Worm (Caenorhabditis elegans) whole organism, L1 larva: Measurements from ENCODE around the gene bus-1.

Experiments
- ceh-82 ChIP-seq, 3 experiments: fragments of 150-350 bp in 1 of 3; sonication (generic microtip) in 2 of 3; optimal IDR thresholded peaks; 2 replicates each; lab custom pipeline; 2014 to 2017; ENCODE audit warnings: missing biosample characterization in 3 of 3, missing genetic modification characterization in 3 of 3
- elt-3 ChIP-seq, 6 experiments: fragments of 150-350 bp in 1 of 6; sonication (generic microtip); optimal IDR thresholded peaks; 2 replicates each; lab custom pipeline; 2017 to 2018; ENCODE audit warnings: missing biosample characterization in 6 of 6, missing genetic modification characterization in 6 of 6, inconsistent platforms in 1 of 6
- hlh-4 ChIP-seq: sonication (generic microtip); optimal IDR thresholded peaks from 2 replicates; lab custom pipeline; 2016; ENCODE audit warnings: mild to moderate bottlenecking, missing genetic modification characterization, missing compliant biosample characterization
- nhr-28 ChIP-seq: fragments of 150-350 bp; optimal IDR thresholded peaks from 2 replicates; lab custom pipeline; 2014; ENCODE audit warnings: missing biosample characterization, missing genetic modification characterization
- nhr-71 ChIP-seq: sonication (generic microtip); optimal IDR thresholded peaks from 2 replicates; lab custom pipeline; 2016; ENCODE audit warnings: mild to moderate bottlenecking, missing genetic modification characterization, moderate library complexity, missing compliant biosample characterization
- unc-30 ChIP-seq: sonication (generic microtip); optimal IDR thresholded peaks from 2 replicates; lab custom pipeline; 2017; ENCODE audit warnings: missing biosample characterization, missing genetic modification characterization
- unc-86 ChIP-seq: sonication (generic microtip); optimal IDR thresholded peaks from 2 replicates; lab custom pipeline; 2016; ENCODE audit warnings: missing genetic modification characterization, missing compliant biosample characterization

DNA sequence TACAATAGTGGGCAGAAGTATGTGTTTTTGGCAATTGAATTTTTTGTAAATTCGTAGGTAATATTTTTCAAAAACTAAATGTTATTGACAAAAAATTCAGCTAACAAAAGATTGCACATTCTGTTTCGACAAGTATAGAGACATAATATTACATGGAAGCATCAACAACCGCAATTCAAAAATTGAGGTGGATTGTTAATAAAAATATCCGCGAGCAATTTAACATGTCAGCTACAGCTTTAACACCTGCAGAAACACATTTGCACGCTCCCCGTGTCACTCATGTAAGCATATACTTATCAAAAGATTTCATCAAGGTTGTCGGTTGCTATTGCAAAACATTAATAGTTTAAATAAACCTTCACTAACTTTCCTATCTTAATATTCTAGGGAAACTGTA, 11.1 kb upstream of the bus-1 start, which contains the start of gene srsx-34:
- no peak for TF ChIP-seq elt-3 (tag; optimal IDR thresholded peaks at IDR 0.05; lab: Kevin White, UChicago)
- TF ChIP-seq hlh-4 (tag; lab: Kevin White, UChicago): no peak
- no peak for TF ChIP-seq nhr-28
- TF ChIP-seq unc-30: no peak
- no peak for TF ChIP-seq nhr-71
- TF ChIP-seq unc-86 (tag; lab: Kevin White, UChicago): no peak
- no peak for TF ChIP-seq ceh-82 (tag; optimal IDR thresholded peaks at IDR 0.05; lab: Kevin White, UChicago)
